Worm (Caenorhabditis elegans): Measurements from ENCODE around the gene R10E4.1.

DNA sequence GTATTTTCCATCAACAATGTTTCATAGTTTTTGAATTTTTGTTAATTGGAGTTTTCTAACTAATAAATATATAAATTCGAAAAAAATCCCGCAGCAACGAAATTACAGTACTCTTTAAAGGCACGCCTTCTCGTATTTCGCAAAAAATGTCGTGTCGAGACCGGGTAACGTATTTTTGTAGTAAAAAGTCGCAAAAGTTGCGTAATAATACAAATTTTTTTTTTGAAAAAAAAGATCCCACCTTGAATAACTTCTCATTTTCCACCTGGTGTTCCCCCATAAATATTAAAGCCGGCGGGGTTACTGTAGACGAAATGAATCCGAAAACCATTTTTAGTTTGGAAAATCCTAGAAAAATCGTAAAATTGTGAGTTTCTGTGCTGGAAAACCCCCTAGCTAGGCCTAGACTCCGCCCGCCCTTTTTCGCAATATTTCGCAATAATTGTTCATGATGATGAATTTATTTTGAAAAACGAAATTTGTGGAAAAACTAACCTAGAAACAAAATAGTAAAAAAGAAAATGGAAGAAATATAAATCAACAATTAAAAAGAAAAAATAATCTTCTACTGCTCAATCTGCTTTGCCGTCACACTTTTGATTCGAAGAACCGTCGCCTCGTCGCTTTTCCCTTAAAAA is 27.2 kb upstream of the R10E4.1 start, which contains the start of gene F43C1.7:
- TF ChIP-seq klf-2 (GFP tag; conservative IDR thresholded peaks at IDR 0.05) (no peak), ztf-29 (GFP tag; IDR thresholded peaks at IDR 0.05) (no peak), T22C8.4 (GFP tag; IDR thresholded peaks at IDR 0.05) (no peak), flt-1 (GFP tag; IDR thresholded peaks at IDR 0.05) (no peak), ztf-23 (GFP tag; IDR thresholded peaks at IDR 0.05) (no peak), cog-1 (tag; optimal IDR thresholded peaks at IDR 0.05) (no peak), ref-1 (GFP tag; conservative IDR thresholded peaks at IDR 0.05) (no peak)

All from whole organism, midembryonic.